Fruit fly (Drosophila melanogaster) whole organism, wandering third instar larva: Measurements from ENCODE around the gene CG8043.

ENCODE experiments used
- Abd-B ChIP-seq: fragments of >200 bp; optimal IDR thresholded peaks from 2 replicates; lab custom pipeline; 2017; ENCODE audit warnings: missing biosample characterization, missing genetic modification characterization
- CG9705 ChIP-seq: fragments of 200-800 bp; sonication (Bioruptor generic); optimal IDR thresholded peaks from 2 replicates; lab custom pipeline; 2018; ENCODE audit warnings: missing biosample characterization, mild to moderate bottlenecking, missing genetic modification characterization
- Dfd ChIP-seq: fragments of >200 bp; optimal IDR thresholded peaks from 2 replicates; lab custom pipeline; 2017; ENCODE audit warnings: missing biosample characterization, missing genetic modification characterization
- Dif ChIP-seq: fragments of 200-275, 200-300 bp; sonication (Bioruptor generic); optimal IDR thresholded peaks from 2 replicates; lab custom pipeline; 2018; ENCODE audit warnings: missing biosample characterization, missing genetic modification characterization; ENCODE audit not compliant: partially characterized antibody
- HLH106 ChIP-seq: fragments of 200-800 bp; optimal IDR thresholded peaks from 3 replicates; lab custom pipeline; 2019; ENCODE audit warnings: missing biosample characterization, mild to moderate bottlenecking, missing genetic modification characterization, moderate library complexity
- Hr78 ChIP-seq: fragments of >200 bp; optimal IDR thresholded peaks from 2 replicates; lab custom pipeline; 2017; ENCODE audit warnings: missing biosample characterization, missing genetic modification characterization
- Hr83 ChIP-seq: fragments of 200-300 bp; sonication (Bioruptor generic); optimal IDR thresholded peaks from 2 replicates; lab custom pipeline; 2016; ENCODE audit warnings: missing biosample characterization, mild to moderate bottlenecking, missing genetic modification characterization, moderate library complexity; ENCODE audit not compliant: poor library complexity, severe bottlenecking
- Jra ChIP-seq: sonication (Bioruptor generic); optimal IDR thresholded peaks from 2 replicates; lab custom pipeline; 2016; ENCODE audit warnings: missing biosample characterization, missing genetic modification characterization
- N ChIP-seq: fragments of >200 bp; optimal IDR thresholded peaks from 2 replicates; lab custom pipeline; 2018; ENCODE audit warnings: missing biosample characterization, missing external identifiers, missing genetic modification characterization
- OdsH ChIP-seq: fragments of 200-800 bp; sonication (Bioruptor generic); optimal IDR thresholded peaks from 2 replicates; lab custom pipeline; 2016; ENCODE audit warnings: missing biosample characterization, mild to moderate bottlenecking, missing genetic modification characterization
- Rel ChIP-seq, 2 experiments: fragments of 200-800 bp; sonication (Bioruptor generic) in 1 of 2; optimal IDR thresholded peaks; 2 replicates in 1 of 2; 3 replicates in 1 of 2; lab custom pipeline; 2016 to 2019; ENCODE audit warnings: mild to moderate bottlenecking in 2 of 2, missing biosample characterization in 2 of 2, missing genetic modification characterization in 2 of 2, moderate library complexity in 1 of 2
- Sp1 ChIP-seq: fragments of 200-800 bp; sonication (Bioruptor generic); optimal IDR thresholded peaks from 3 replicates; lab custom pipeline; 2019; ENCODE audit warnings: missing biosample characterization, mild to moderate bottlenecking, missing genetic modification characterization, moderate library complexity
- Vsx2 ChIP-seq: fragments of 200-300, 225-300 bp; sonication (Bioruptor generic); optimal IDR thresholded peaks from 2 replicates; lab custom pipeline; 2018; ENCODE audit warnings: missing biosample characterization, missing genetic modification characterization; ENCODE audit not compliant: partially characterized antibody
- brk ChIP-seq: fragments of 200-800 bp; sonication (Bioruptor generic); optimal IDR thresholded peaks from 2 replicates; lab custom pipeline; 2016; ENCODE audit warnings: missing biosample characterization, mild to moderate bottlenecking, missing genetic modification characterization
- dl ChIP-seq, 2 experiments: fragments of 175-275, 200-275 bp in 1 of 2; fragments of 200-275 bp in 1 of 2; sonication (Bioruptor generic); optimal IDR thresholded peaks; lab custom pipeline; 2018; ENCODE audit warnings: mild to moderate bottlenecking in 2 of 2, missing biosample characterization in 2 of 2, missing genetic modification characterization in 2 of 2, moderate library complexity in 2 of 2; ENCODE audit not compliant: partially characterized antibody in 2 of 2, insufficient read depth in 1 of 2
- ey ChIP-seq: fragments of 200-800 bp; sonication (Bioruptor generic); optimal IDR thresholded peaks from 2 replicates; lab custom pipeline; 2016; ENCODE audit warnings: missing biosample characterization, missing genetic modification characterization
- fru ChIP-seq: fragments of 200-800 bp; sonication (Bioruptor generic); optimal IDR thresholded peaks from 3 replicates; lab custom pipeline; 2016; ENCODE audit warnings: missing biosample characterization, mild to moderate bottlenecking, missing genetic modification characterization
- jim ChIP-seq: fragments of 175-275, 200-325 bp; sonication (Bioruptor generic); optimal IDR thresholded peaks from 2 replicates; lab custom pipeline; 2016; ENCODE audit warnings: missing biosample characterization, mild to moderate bottlenecking, missing genetic modification characterization
- psq ChIP-seq: fragments of 200-800 bp; sonication (Bioruptor generic); optimal IDR thresholded peaks from 3 replicates; lab custom pipeline; 2017; ENCODE audit warnings: missing biosample characterization, mild to moderate bottlenecking, missing genetic modification characterization, moderate library complexity
- rgr ChIP-seq: fragments of 200-800 bp; sonication (Bioruptor generic); optimal IDR thresholded peaks from 3 replicates; lab custom pipeline; 2016; ENCODE audit warnings: missing biosample characterization, mild to moderate bottlenecking, missing genetic modification characterization
- tai ChIP-seq: sonication (Bioruptor generic); optimal IDR thresholded peaks from 2 replicates; lab custom pipeline; 2016; ENCODE audit warnings: missing biosample characterization, missing genetic modification characterization
- usp ChIP-seq: fragments of >200 bp; optimal IDR thresholded peaks from 2 replicates; lab custom pipeline; 2017; ENCODE audit warnings: missing biosample characterization, missing genetic modification characterization
- woc ChIP-seq: sonication (Bioruptor generic); optimal IDR thresholded peaks from 2 replicates; lab custom pipeline; 2016; ENCODE audit warnings: missing biosample characterization, mild to moderate bottlenecking, missing genetic modification characterization

The CG8043 gene

DNA sequence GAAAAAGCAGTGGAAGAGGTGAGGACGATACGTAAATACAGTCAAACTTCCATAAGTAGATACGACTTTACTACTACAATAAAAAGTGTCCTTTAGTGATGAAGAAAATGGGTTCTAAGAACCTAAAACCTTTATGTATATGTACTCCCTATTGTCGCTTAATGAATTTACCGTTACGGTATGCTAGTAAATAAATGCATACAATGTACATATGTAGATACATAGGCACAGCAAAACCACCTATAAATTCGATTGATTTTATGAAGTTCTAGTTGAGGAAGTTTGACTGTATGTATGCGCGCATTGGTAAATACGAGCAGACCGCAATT is 39.8 kb downstream of the CG8043 start:
- no peak for TF ChIP-seq psq (GFP tag; lab: Kevin White, UChicago)
- TF ChIP-seq Sp1 (GFP tag; lab: Kevin White, UChicago), result no peak
- no peak for TF ChIP-seq Jra (GFP tag; lab: Kevin White, UChicago)
- TF ChIP-seq Hr78, result no peak
- TF ChIP-seq Dif, result no peak
- TF ChIP-seq Hr83 (GFP tag; lab: Kevin White, UChicago), result no peak
- peak; percentile 6 for TF ChIP-seq OdsH (GFP tag; lab: Kevin White, UChicago)
- peak; percentile 10 for TF ChIP-seq ey (GFP tag; lab: Kevin White, UChicago)
- TF ChIP-seq woc (GFP tag; lab: Kevin White, UChicago), result no peak
- TF ChIP-seq rgr (GFP tag; lab: Kevin White, UChicago), result no peak
- no peak for TF ChIP-seq jim (GFP tag; lab: Kevin White, UChicago)
- TF ChIP-seq, all 38 proteins: peak for 2

DNA sequence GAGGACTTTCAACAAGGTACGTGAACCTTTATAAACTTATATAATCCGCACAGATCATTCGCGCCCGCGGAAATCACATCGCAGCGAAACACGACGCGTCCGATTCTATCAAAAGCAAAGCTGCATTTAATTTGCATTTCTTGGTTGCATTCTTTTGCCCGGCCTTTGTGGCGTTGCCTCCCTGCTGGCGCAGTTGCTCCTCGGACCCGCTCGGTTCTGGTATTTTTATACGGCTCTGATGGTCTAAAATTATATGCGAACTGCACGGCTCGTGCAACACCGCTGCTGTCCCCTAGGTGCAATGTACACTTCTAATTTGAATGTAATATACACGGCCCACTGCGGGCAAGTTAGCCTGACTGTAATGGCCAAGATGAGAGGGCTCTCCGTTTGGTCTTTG is 41.6 kb downstream of the CG8043 start, which contains the start of gene Cks85A:
Gene Cks85A, minus strand, starts transcription at position 101 of the 400 bp plus-strand sequence.
- no peak for TF ChIP-seq Rel (GFP tag; optimal IDR thresholded peaks at IDR 0.05; lab: Kevin White, UChicago)
- TF ChIP-seq Rel (tag; optimal IDR thresholded peaks at IDR 0.05; lab: Kevin White, UChicago), result peak; percentile 25
- TF ChIP-seq dl (GFP tag; optimal IDR thresholded peaks at IDR 0.05; lab: Kevin White, UChicago; ENCODE audit: insufficient read depth in 1 of 2, partially characterized antibody in 2 of 2), result no peak
- TF ChIP-seq, all 38 proteins: peak for 1

DNA sequence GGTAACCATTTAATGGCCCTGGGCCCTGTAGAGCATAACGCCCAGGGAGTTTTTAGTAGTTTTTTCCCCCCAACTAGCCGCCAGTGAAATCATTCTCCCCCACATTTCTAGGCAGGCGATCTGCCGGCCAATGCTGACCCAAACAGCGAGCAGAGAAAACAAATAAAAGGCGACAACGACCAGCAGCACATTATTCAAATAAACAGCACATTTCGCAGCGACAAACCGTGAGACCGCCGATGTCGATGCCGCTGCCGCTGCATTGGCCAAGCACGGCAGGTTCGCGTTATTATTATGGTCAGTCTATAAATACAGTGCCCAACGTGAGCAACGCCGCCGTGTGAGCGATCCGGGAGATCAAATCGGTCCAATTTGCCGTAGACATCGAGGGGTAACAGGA is 42.2 kb downstream of the CG8043 start, which contains the start of gene CG11760:
Gene CG11760, plus strand, starts transcription at position 301 of the 400 bp plus-strand sequence.
- TF ChIP-seq psq (GFP tag; lab: Kevin White, UChicago) (no peak), brk (GFP tag; lab: Kevin White, UChicago) (no peak)

DNA sequence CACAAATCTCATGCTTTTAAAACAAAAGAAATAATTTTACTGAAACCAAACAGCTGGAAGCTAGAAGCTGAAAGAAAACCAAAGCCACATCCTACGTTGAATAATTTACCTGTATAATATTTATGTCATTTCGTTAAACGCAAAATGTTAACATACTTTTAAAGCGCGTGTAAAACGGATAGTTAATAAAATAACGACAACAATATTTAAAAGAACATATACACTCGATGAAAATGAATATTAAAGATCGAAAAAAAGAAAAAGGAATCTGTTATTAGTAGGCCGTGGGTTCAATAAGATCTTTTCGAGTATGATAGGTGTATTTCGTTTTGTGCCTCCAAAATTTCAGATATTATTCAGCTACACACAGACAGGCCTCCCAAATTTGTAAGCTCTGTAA is 44.4 kb downstream of the CG8043 start, which contains the start of gene CG8136:
Gene CG8136, plus strand, starts transcription at position 301 of the 400 bp plus-strand sequence.
- TF ChIP-seq Dif, result no peak
- no peak for TF ChIP-seq tai (GFP tag; lab: Kevin White, UChicago)
- TF ChIP-seq brk (GFP tag; lab: Kevin White, UChicago), result no peak
- no peak for TF ChIP-seq woc (GFP tag; lab: Kevin White, UChicago)
- TF ChIP-seq Rel (GFP tag; optimal IDR thresholded peaks at IDR 0.05; lab: Kevin White, UChicago), result no peak
- no peak for TF ChIP-seq Rel (tag; optimal IDR thresholded peaks at IDR 0.05; lab: Kevin White, UChicago)
- no peak for TF ChIP-seq Dfd (GFP tag; lab: Kevin White, UChicago)
- TF ChIP-seq N, result no peak
- TF ChIP-seq Hr78, result no peak
- no peak for TF ChIP-seq fru (GFP tag; lab: Kevin White, UChicago)

DNA sequence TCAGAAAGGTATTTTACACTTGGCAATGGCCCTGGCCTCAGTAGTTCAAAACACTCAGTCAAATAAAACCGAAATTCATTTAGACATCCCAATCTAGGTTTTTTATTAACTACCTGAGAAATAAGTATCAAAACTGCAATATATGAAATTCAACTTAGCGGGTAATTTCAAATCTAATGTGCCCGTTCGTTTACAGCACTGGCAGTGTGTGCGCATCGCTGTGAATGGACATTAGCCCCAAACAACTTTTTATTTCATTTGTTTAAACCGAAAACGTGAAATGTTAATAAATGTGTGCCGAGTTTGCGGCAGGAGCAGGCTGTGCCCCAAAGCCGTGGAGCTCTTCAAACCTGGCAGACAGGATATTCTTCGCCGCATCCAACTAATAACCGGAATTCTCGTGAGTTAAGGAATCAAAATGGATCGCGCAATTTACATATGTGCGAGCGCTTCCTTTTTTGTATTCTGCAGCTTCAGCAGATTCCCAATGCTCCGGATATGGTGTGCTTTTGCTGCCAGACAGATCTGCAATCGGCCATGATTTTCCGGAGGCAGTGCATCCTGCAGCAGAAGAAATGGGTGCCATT is 46.3 kb downstream of the CG8043 start, which contains the start of gene nom:
Gene nom, plus strand, starts transcription at position 213 of the 587 bp plus-strand sequence.
- TF ChIP-seq Rel (GFP tag; optimal IDR thresholded peaks at IDR 0.05; lab: Kevin White, UChicago) (no peak), Rel (tag; optimal IDR thresholded peaks at IDR 0.05; lab: Kevin White, UChicago) (peak; percentile 77), fru (GFP tag; lab: Kevin White, UChicago) (no peak), usp (GFP tag; lab: Kevin White, UChicago) (no peak)

DNA sequence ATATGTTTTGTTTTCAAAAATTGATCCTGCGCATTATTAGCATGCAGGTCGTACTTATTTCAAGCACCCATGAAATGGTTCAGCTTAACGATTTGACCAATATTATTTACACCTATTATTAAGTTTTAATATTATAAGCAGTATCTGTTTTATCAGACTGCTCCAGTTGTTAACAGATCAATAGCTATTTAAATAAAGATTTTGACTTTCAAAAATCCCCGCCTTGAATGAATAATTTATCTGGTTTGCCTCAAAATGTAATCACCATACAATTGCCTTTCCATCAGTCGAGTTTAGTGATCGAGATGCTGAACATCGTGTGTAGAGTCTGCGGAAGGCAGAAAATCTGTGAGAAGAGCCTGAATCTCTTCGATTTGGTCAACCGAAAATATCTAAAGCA is 48.5 kb downstream of the CG8043 start, which contains the start of gene ouib:
Gene ouib, plus strand, starts transcription at position 301 of the 400 bp plus-strand sequence.
- TF ChIP-seq CG9705 (GFP tag; lab: Kevin White, UChicago), result no peak
- TF ChIP-seq OdsH (GFP tag; lab: Kevin White, UChicago), result no peak
- TF ChIP-seq N, result no peak
- no peak for TF ChIP-seq Hr83 (GFP tag; lab: Kevin White, UChicago)
- TF ChIP-seq Dif, result no peak
- TF ChIP-seq fru (GFP tag; lab: Kevin White, UChicago), result no peak
- no peak for TF ChIP-seq HLH106 (tag; lab: Kevin White, UChicago)
- TF ChIP-seq Rel (GFP tag; optimal IDR thresholded peaks at IDR 0.05; lab: Kevin White, UChicago), result no peak
- TF ChIP-seq Rel (tag; optimal IDR thresholded peaks at IDR 0.05; lab: Kevin White, UChicago), result no peak
- TF ChIP-seq Vsx2 (GFP tag; lab: Kevin White, UChicago), result no peak
- TF ChIP-seq Abd-B (GFP tag; lab: Kevin White, UChicago), result no peak
- TF ChIP-seq ey (GFP tag; lab: Kevin White, UChicago), result no peak
- no peak for TF ChIP-seq woc (GFP tag; lab: Kevin White, UChicago)
- TF ChIP-seq, all 38 proteins: peak for 0
